Worm (Caenorhabditis elegans): Measurements from ENCODE around the gene T16G12.3.
A peak's percentile ranks its signal among the peaks of the same experiment; 100 is the strongest.

T16G12.3 gene

ce11 chrIII:10085983-10086382 is 35.6 kb downstream of the T16G12.3 start, which contains the start of gene T16H12.2:
T16H12.2 (plus strand) TSS chrIII:10086283.
- TF ChIP-seq lin-29 (GFP tag; IDR thresholded peaks at IDR 0.05) (no peak), arid-1 (GFP tag; conservative IDR thresholded peaks at IDR 0.05) (no peak), F37D6.2 (tag; optimal IDR thresholded peaks at IDR 0.05) (no peak), tra-1 (GFP tag; IDR thresholded peaks at IDR 0.05) (no peak), ctbp-1 (GFP tag; IDR thresholded peaks at IDR 0.05) (no peak), lin-1 (GFP tag; IDR thresholded peaks at IDR 0.05) (no peak), ceh-82 (tag; optimal IDR thresholded peaks at IDR 0.05) (no peak), nhr-28 (tag; optimal IDR thresholded peaks at IDR 0.05) (no peak), madf-5 (GFP tag; IDR thresholded peaks at IDR 0.05) (no peak), ceh-44 (GFP tag; IDR thresholded peaks at IDR 0.05) (no peak), mdl-1 (tag; optimal IDR thresholded peaks at IDR 0.05) (no peak), aha-1 (tag) (no peak), nhr-102 (tag; optimal IDR thresholded peaks at IDR 0.05) (no peak), ceh-32 (tag; optimal IDR thresholded peaks at IDR 0.05; ENCODE audit: poor library complexity) (no peak), attf-4 (tag; optimal IDR thresholded peaks at IDR 0.05) (no peak), nhr-10 (tag; optimal IDR thresholded peaks at IDR 0.05) (no peak), dmd-8 (GFP tag; IDR thresholded peaks at IDR 0.05) (no peak), zfp-3 (GFP tag; conservative IDR thresholded peaks at IDR 0.05) (no peak)

- TF ChIP-seq spr-3 (GFP tag; optimal IDR thresholded peaks at IDR 0.05) = no peak
- TF ChIP-seq nhr-10 (tag; optimal IDR thresholded peaks at IDR 0.05) = no peak
Observed at ce11 chrIII:10088508-10088981, 38.1 kb downstream of the T16G12.3 start, which contains the start of gene hal-2. hal-2 (minus strand) TSS chrIII:10088931.

ce11 chrIII:10090685-10091084 is 40.3 kb downstream of the T16G12.3 start, which contains the start of gene gtf-2H2C:
gtf-2H2C (minus strand) TSS chrIII:10090785.
- TF ChIP-seq ZK546.5 (tag; optimal IDR thresholded peaks at IDR 0.05) = no peak
- TF ChIP-seq lsy-2 (tag; optimal IDR thresholded peaks at IDR 0.05) = no peak
- no peak for TF ChIP-seq unc-62 (GFP tag; optimal IDR thresholded peaks at IDR 0.05 in 1 of 2)
- TF ChIP-seq unc-62 (tag; optimal IDR thresholded peaks at IDR 0.05) = no peak
- peak; percentile 7; the same call in 1 of the 2 replicates for TF ChIP-seq pha-4 (GFP tag; IDR thresholded peaks at IDR 0.05)
- TF ChIP-seq pha-4 (tag; optimal IDR thresholded peaks at IDR 0.05) = no peak

ce11 chrIII:10093093-10093492 is 42.7 kb downstream of the T16G12.3 start:
- TF ChIP-seq nhr-76 (tag; optimal IDR thresholded peaks at IDR 0.05) = no peak
- no peak for TF ChIP-seq lin-15B (tag; optimal IDR thresholded peaks at IDR 0.05)
- TF ChIP-seq lsy-2 (tag; optimal IDR thresholded peaks at IDR 0.05) = peak in 1 of 2 experiments; percentile 47
- no peak for TF ChIP-seq unc-39 (tag; optimal IDR thresholded peaks at IDR 0.05)
- no peak for TF ChIP-seq cey-2 (tag; optimal IDR thresholded peaks at IDR 0.05; ENCODE audit: borderline replicate concordance, insufficient read depth)
- no peak for TF ChIP-seq mxl-3 (GFP tag; optimal IDR thresholded peaks at IDR 0.05)
- TF ChIP-seq nhr-10 (tag; optimal IDR thresholded peaks at IDR 0.05) = no peak
- peak; percentile 11 for TF ChIP-seq hlh-30 (tag; optimal IDR thresholded peaks at IDR 0.05; ENCODE audit: insufficient read depth)
- no peak for TF ChIP-seq mdt-29 (GFP tag; IDR thresholded peaks at IDR 0.05)
- no peak for TF ChIP-seq unc-130 (GFP tag; optimal IDR thresholded peaks at IDR 0.05)
- no peak for TF ChIP-seq ceh-44 (GFP tag; IDR thresholded peaks at IDR 0.05)
- TF ChIP-seq dpl-1 (GFP tag; optimal IDR thresholded peaks at IDR 0.05) = peak; percentile 69
- peak; percentile 58 for TF ChIP-seq mes-2 (tag; optimal IDR thresholded peaks at IDR 0.05; ENCODE audit: poor library complexity, severe bottlenecking)
- 0 out of 2 replicates have a peak, but pooled peaks have one; percentile 21 for TF ChIP-seq lin-38 (GFP tag; IDR thresholded peaks at IDR 0.05)

All from whole organism, L4 larva.